Fruit fly (Drosophila melanogaster) whole organism, adult: ENCODE results near the gene TyrRII.

Source experiments
- CG11617 ChIP-seq: fragments of 200-800 bp; sonication (Bioruptor generic); optimal IDR thresholded peaks from 2 replicates; lab custom pipeline; 2017; ENCODE audit warnings: mild to moderate bottlenecking, missing biosample characterization, missing genetic modification reagents, missing genetic modification characterization
- CG12768 ChIP-seq: fragments of 200-800 bp; sonication (Bioruptor generic); optimal IDR thresholded peaks from 2 replicates; lab custom pipeline; 2017; ENCODE audit warnings: missing biosample characterization, missing genetic modification characterization, mild to moderate bottlenecking, moderate library complexity, missing genetic modification reagents
- CG14711 ChIP-seq: fragments of 200-800 bp; sonication (Bioruptor generic); optimal IDR thresholded peaks from 2 replicates; lab custom pipeline; 2018; ENCODE audit warnings: missing biosample characterization, mild to moderate bottlenecking, missing genetic modification characterization, moderate library complexity
- CG1620 ChIP-seq: fragments of 200-800 bp; sonication (Bioruptor generic); optimal IDR thresholded peaks from 2 replicates; lab custom pipeline; 2016; ENCODE audit warnings: missing biosample characterization, missing genetic modification characterization
- CG33017 ChIP-seq: fragments of 200-800 bp; sonication (Bioruptor generic); optimal IDR thresholded peaks from 2 replicates; lab custom pipeline; 2018; ENCODE audit warnings: missing biosample characterization, mild to moderate bottlenecking, missing genetic modification characterization, moderate library complexity
- CG5204 ChIP-seq: fragments of 200-800 bp; sonication (Bioruptor generic); optimal IDR thresholded peaks from 2 replicates; lab custom pipeline; 2016; ENCODE audit warnings: missing biosample characterization, missing genetic modification characterization
- CG7045 ChIP-seq: fragments of 200-800 bp; sonication (Bioruptor generic); optimal IDR thresholded peaks from 2 replicates; lab custom pipeline; 2017; ENCODE audit warnings: missing biosample characterization, mild to moderate bottlenecking, missing genetic modification characterization
- CG7101 ChIP-seq: fragments of 200-800 bp; sonication (Bioruptor generic); optimal IDR thresholded peaks from 2 replicates; lab custom pipeline; 2018; ENCODE audit warnings: missing biosample characterization, mild to moderate bottlenecking, missing genetic modification characterization, moderate library complexity
- Clk ChIP-seq: fragments of 200-800 bp; sonication (Bioruptor generic); optimal IDR thresholded peaks from 2 replicates; lab custom pipeline; 2017; ENCODE audit warnings: missing biosample characterization, missing genetic modification characterization
- Crg-1 ChIP-seq: fragments of 200-800 bp; sonication (Bioruptor generic); optimal IDR thresholded peaks from 2 replicates; lab custom pipeline; 2016; ENCODE audit warnings: missing biosample characterization, missing genetic modification characterization
- Hr96 ChIP-seq: fragments of 200-800 bp; sonication (Bioruptor generic); optimal IDR thresholded peaks from 2 replicates; lab custom pipeline; 2016; ENCODE audit warnings: missing biosample characterization, missing genetic modification characterization
- Mnt ChIP-seq: fragments of 200-800 bp; sonication (Bioruptor generic); optimal IDR thresholded peaks from 2 replicates; lab custom pipeline; 2016; ENCODE audit warnings: missing biosample characterization, mild to moderate bottlenecking, missing genetic modification characterization
- bab1 ChIP-seq: fragments of 200-800 bp; sonication (Bioruptor generic); optimal IDR thresholded peaks from 3 replicates; lab custom pipeline; 2019; ENCODE audit warnings: missing biosample characterization, mild to moderate bottlenecking, missing genetic modification characterization, moderate library complexity
- cic ChIP-seq: fragments of 200-800 bp; sonication (Bioruptor generic); optimal IDR thresholded peaks from 2 replicates; lab custom pipeline; 2017; ENCODE audit warnings: missing biosample characterization, mild to moderate bottlenecking, missing genetic modification characterization, moderate library complexity
- cnc ChIP-seq, 2 experiments: fragments of >200 bp; optimal IDR thresholded peaks; 2 replicates each; lab custom pipeline; 2017
- kay ChIP-seq: fragments of 200-800 bp; sonication (Bioruptor generic); peaks from one replicate; lab custom pipeline; 2016; ENCODE audit warnings: missing biosample characterization, missing genetic modification characterization, borderline replicate concordance
- ovo ChIP-seq: fragments of 200-800 bp; sonication (Bioruptor generic); optimal IDR thresholded peaks from 2 replicates; lab custom pipeline; 2016; ENCODE audit warnings: missing biosample characterization, missing genetic modification characterization
- pad ChIP-seq: fragments of 200-800 bp; sonication (Bioruptor generic); optimal IDR thresholded peaks from 3 replicates; lab custom pipeline; 2017; ENCODE audit warnings: missing biosample characterization, missing genetic modification characterization, mild to moderate bottlenecking, moderate library complexity, missing genetic modification reagents
- tj ChIP-seq: fragments of 200-800 bp; sonication (Bioruptor generic); optimal IDR thresholded peaks from 3 replicates; lab custom pipeline; 2017; ENCODE audit warnings: missing biosample characterization, mild to moderate bottlenecking, missing genetic modification characterization, moderate library complexity
- toe ChIP-seq: fragments of 200-800 bp; sonication (Bioruptor generic); optimal IDR thresholded peaks from 2 replicates; lab custom pipeline; 2016; ENCODE audit warnings: missing biosample characterization, missing genetic modification characterization

TyrRII gene

DNA sequence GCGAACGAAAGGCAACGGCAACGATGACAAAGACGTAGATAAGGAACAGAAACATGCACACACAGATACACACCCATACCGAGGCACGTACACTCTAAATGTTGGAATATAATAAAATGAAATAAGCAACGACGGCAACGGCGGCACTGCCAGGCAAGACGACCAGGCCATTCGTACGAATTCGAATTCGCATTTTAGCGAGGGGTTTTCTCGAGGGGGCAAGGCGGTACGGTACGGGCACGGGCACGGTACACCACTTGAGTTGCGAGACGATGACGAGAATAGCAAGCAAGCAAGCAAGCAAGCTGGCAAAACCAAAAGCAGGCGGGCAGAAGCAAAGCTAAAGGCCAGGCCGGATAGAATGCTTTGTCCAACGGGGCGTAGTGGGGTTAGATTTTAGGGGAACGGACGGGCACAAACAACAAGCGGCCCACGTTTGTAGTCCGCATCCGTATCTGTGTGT, 35.2 kb upstream of the TyrRII start:
- TF ChIP-seq toe (peak; percentile 19), CG7045 (GFP tag; lab: Kevin White, UChicago) (no peak), Mnt (GFP tag; lab: Kevin White, UChicago) (peak; percentile 85), kay (GFP tag; lab: Kevin White, UChicago) (no peak), CG1620 (GFP tag; lab: Kevin White, UChicago) (peak; percentile 10), cnc (optimal IDR thresholded peaks at IDR 0.05; lab: Kevin White, UChicago) (no peak), bab1 (peak; percentile 38), pad (GFP tag; lab: Kevin White, UChicago) (peak; percentile 48), Clk (GFP tag; lab: Kevin White, UChicago) (no peak), CG14711 (tag; lab: Kevin White, UChicago) (no peak), CG7101 (tag; lab: Kevin White, UChicago) (peak; percentile 13), CG33017 (tag; lab: Kevin White, UChicago) (peak; percentile 36), CG5204 (GFP tag; lab: Kevin White, UChicago) (no peak), Hr96 (GFP tag; lab: Kevin White, UChicago) (peak; percentile 52), tj (peak; percentile 95), CG11617 (GFP tag; lab: Kevin White, UChicago) (no peak), cic (GFP tag; lab: Kevin White, UChicago) (peak; percentile 91), Crg-1 (GFP tag; lab: Kevin White, UChicago) (no peak), CG12768 (GFP tag; lab: Kevin White, UChicago) (peak; percentile 81), ovo (peak; percentile 75)

DNA sequence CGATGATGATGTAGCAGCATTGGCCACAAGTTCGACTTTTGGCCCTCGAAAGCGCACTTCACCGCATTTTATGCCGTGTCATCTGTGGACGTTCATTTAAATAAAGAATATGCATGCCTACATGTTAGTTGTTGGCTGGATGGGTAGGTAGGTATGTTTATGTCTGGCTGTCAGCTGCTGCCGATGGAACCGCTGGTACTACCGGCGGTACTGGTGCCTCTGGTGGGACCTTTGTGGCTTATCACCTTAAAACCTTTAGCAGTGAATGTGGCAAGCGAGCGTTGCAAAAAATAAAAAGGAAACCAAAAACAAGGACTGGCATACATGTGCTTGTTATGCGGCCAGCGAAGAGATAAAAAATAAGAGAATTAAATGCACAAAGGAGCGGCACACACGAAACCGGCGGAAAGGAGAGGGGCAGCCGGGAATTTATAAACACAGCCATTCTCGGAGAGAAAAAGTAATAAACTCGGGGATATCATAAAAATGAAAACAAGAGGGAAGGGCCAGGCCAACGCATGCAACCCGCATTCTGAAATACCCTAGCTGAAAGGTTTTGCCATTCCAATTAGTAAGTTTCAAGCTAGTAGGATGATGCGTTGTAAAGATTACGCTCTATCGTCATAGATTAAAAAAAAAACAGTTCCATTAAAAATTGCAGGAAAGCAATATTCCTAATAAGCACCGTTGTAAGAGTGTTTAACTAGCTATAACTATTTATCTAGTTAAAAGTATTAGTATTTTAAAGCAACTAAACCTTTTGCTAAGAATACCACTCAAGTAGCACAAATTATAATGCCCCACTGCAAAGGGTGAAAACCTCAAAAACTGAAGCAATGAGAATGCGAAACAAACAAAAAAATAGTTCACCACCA, 34.2 kb upstream of the TyrRII start:
- TF ChIP-seq Mnt (GFP tag; lab: Kevin White, UChicago) (no peak), kay (GFP tag; lab: Kevin White, UChicago) (no peak), CG1620 (GFP tag; lab: Kevin White, UChicago) (no peak), bab1 (no peak), pad (GFP tag; lab: Kevin White, UChicago) (no peak), CG12768 (GFP tag; lab: Kevin White, UChicago) (no peak), Hr96 (GFP tag; lab: Kevin White, UChicago) (no peak), CG7101 (tag; lab: Kevin White, UChicago) (peak; percentile 0), toe (peak; percentile 28), Clk (GFP tag; lab: Kevin White, UChicago) (no peak), cic (GFP tag; lab: Kevin White, UChicago) (no peak), tj (no peak), CG7045 (GFP tag; lab: Kevin White, UChicago) (no peak), CG33017 (tag; lab: Kevin White, UChicago) (peak; percentile 36), CG11617 (GFP tag; lab: Kevin White, UChicago) (no peak), ovo (no peak), Crg-1 (GFP tag; lab: Kevin White, UChicago) (no peak), cnc (optimal IDR thresholded peaks at IDR 0.05; lab: Kevin White, UChicago) (no peak), CG5204 (GFP tag; lab: Kevin White, UChicago) (no peak), CG14711 (tag; lab: Kevin White, UChicago) (no peak)

DNA sequence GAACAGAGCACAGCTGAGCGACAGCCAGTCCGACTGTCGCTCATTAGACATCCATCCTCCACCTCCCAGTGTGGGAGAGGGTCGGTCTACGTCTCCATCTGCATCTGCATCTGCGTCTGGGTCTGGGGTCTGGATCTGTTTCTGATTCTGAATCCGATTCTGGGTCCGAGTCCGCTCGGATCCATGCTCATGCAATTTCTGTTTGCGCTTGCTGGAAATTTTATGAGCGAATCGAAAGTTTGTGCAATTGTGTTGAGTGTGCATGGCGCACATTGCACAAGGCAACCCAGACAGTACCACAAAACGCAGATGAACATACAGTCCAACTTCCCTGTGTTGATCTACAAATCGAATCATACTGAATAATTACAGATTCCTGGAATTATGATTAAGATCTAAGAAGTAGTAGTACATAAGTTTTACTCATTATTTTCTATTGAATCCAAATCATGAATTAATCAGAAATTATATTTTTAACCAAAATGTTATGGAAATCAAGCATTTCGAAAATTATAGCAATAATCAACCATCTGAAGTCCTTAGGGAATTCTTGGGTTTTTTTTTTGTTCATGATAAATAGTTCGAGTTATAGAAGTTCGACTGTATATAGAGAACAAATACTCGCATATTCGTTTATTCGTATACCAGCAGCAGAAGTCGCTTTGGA, 33.3 kb upstream of the TyrRII start:
- no peak for TF ChIP-seq cic (GFP tag; lab: Kevin White, UChicago)
- TF ChIP-seq bab1 = peak; percentile 88
- peak; percentile 68 for TF ChIP-seq tj
- peak; percentile 58 for TF ChIP-seq CG1620 (GFP tag; lab: Kevin White, UChicago)
- peak; percentile 73 for TF ChIP-seq toe
- no peak for TF ChIP-seq cnc (optimal IDR thresholded peaks at IDR 0.05; lab: Kevin White, UChicago)
- peak; percentile 91 for TF ChIP-seq CG7045 (GFP tag; lab: Kevin White, UChicago)
- no peak for TF ChIP-seq Mnt (GFP tag; lab: Kevin White, UChicago)
- TF ChIP-seq Clk (GFP tag; lab: Kevin White, UChicago) = peak; percentile 42
- peak; percentile 84 for TF ChIP-seq CG11617 (GFP tag; lab: Kevin White, UChicago)
- peak; percentile 89 for TF ChIP-seq CG7101 (tag; lab: Kevin White, UChicago)
- TF ChIP-seq Hr96 (GFP tag; lab: Kevin White, UChicago) = peak; percentile 77
- peak; percentile 19 for TF ChIP-seq ovo
- peak; percentile 75 for TF ChIP-seq CG12768 (GFP tag; lab: Kevin White, UChicago)
- TF ChIP-seq Crg-1 (GFP tag; lab: Kevin White, UChicago) = peak; percentile 70
- TF ChIP-seq CG14711 (tag; lab: Kevin White, UChicago) = peak; percentile 91
- TF ChIP-seq CG5204 (GFP tag; lab: Kevin White, UChicago) = peak; percentile 88
- TF ChIP-seq CG33017 (tag; lab: Kevin White, UChicago) = peak; percentile 89
- TF ChIP-seq pad (GFP tag; lab: Kevin White, UChicago) = peak; percentile 66
- peak; percentile 81 for TF ChIP-seq kay (GFP tag; lab: Kevin White, UChicago)

DNA sequence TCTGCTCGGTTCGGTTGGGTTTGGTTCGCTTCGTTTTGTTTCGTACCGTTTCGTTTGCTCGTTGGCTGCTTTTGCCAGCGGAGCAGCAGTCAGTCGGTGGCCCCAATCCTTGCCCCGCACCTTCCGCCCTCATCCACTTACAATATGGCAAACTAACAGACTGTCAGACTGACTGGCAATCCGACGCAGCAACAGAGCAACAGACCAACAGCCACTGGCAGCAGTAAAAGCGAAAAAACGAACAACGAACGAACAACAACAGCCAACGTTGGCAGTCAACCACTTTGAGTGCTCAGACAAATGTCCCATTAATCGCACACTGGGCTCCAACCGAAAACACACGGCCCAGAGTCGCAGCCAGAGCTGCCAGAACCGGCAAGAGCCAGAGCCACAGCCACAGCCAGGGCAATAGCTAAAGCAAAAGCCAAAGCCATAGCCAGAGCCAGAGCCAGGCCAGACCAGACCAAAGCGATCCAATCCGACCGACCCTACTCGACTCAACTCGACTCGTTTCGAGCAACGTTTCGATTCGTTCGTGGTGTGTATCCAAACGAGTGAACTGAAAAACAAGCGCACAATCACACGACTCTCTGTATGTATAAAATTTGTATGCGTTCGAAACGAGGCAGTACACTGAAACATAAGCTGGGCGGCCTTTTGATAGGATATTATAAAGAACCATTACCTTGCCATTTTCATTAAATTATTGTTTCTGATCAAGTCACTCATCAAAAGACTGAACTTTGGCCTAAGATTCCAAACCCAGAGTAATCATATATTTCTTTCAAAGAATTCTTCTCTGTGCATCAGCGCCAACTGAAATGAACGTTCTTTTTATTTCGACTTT, 32.5 kb upstream of the TyrRII start:
- peak; percentile 97 for TF ChIP-seq Hr96 (GFP tag; lab: Kevin White, UChicago)
- peak; percentile 95 for TF ChIP-seq CG12768 (GFP tag; lab: Kevin White, UChicago)
- peak; percentile 77 for TF ChIP-seq pad (GFP tag; lab: Kevin White, UChicago)
- no peak for TF ChIP-seq cnc (optimal IDR thresholded peaks at IDR 0.05; lab: Kevin White, UChicago)
- TF ChIP-seq CG11617 (GFP tag; lab: Kevin White, UChicago) = peak; percentile 98
- peak; percentile 95 for TF ChIP-seq CG14711 (tag; lab: Kevin White, UChicago)
- TF ChIP-seq CG7045 (GFP tag; lab: Kevin White, UChicago) = peak; percentile 97
- TF ChIP-seq kay (GFP tag; lab: Kevin White, UChicago) = peak; percentile 97
- peak; percentile 97 for TF ChIP-seq bab1
- peak; percentile 88 for TF ChIP-seq Clk (GFP tag; lab: Kevin White, UChicago)
- TF ChIP-seq CG7101 (tag; lab: Kevin White, UChicago) = peak; percentile 97
- peak; percentile 82 for TF ChIP-seq ovo
- TF ChIP-seq Crg-1 (GFP tag; lab: Kevin White, UChicago) = peak; percentile 92
- TF ChIP-seq CG1620 (GFP tag; lab: Kevin White, UChicago) = peak; percentile 94
- TF ChIP-seq tj = peak; percentile 90
- TF ChIP-seq toe = peak; percentile 94
- TF ChIP-seq CG33017 (tag; lab: Kevin White, UChicago) = peak; percentile 96
- peak; percentile 46 for TF ChIP-seq cic (GFP tag; lab: Kevin White, UChicago)
- peak; percentile 97 for TF ChIP-seq CG5204 (GFP tag; lab: Kevin White, UChicago)
- peak; percentile 89 for TF ChIP-seq Mnt (GFP tag; lab: Kevin White, UChicago)
